Worm (Caenorhabditis elegans): Measurements from ENCODE around the gene Y51H4A.8.

ce11 chrIV:16540540-16540939 is 37.8 kb downstream of the Y51H4A.8 start:
- no peak for TF ChIP-seq skn-1 (tag; optimal IDR thresholded peaks at IDR 0.05)
- no peak for TF ChIP-seq nhr-77 (tag; optimal IDR thresholded peaks at IDR 0.05)
- no peak for TF ChIP-seq snpc-4 (tag; optimal IDR thresholded peaks at IDR 0.05)
- TF ChIP-seq ztf-11 (tag; optimal IDR thresholded peaks at IDR 0.05), result no peak
- no peak for TF ChIP-seq lin-11 (tag; optimal IDR thresholded peaks at IDR 0.05)
- no peak for TF ChIP-seq mbf-1 (tag; optimal IDR thresholded peaks at IDR 0.05)

Data from whole organism, L2 larva.